Worm (Caenorhabditis elegans): ENCODE results near the gene mel-32.

The mel-32 gene

DNA sequence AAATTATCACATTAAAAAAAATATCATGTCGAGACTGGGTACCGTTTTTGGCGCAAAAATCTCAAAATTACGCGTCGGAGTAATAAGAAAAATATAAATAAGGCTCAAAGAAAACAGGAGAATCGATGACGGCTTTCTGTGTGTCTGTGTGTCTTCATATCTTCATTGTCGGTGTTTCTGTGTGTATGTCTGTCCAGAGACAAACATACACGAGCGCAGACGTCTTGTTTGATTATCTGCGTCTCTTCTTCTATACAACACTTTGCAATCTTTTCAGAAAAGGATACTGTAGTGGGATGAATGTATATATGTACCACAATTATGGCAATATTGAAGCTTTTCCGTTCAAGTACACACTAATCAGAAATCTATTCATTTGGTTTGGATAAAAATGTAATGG is 1.5 kb upstream of the mel-32 start, which contains the start of gene C05D11.13 (continued):
- no peak for TF ChIP-seq ceh-90 (tag; optimal IDR thresholded peaks at IDR 0.05)
- TF ChIP-seq alr-1 (tag; optimal IDR thresholded peaks at IDR 0.05; ENCODE audit: borderline replicate concordance), result no peak
- TF ChIP-seq nhr-237 (tag; optimal IDR thresholded peaks at IDR 0.05), result no peak
- no peak for TF ChIP-seq aha-1 (tag; optimal IDR thresholded peaks at IDR 0.05)
- TF ChIP-seq zip-4 (GFP tag; optimal IDR thresholded peaks at IDR 0.05), result no peak
- no peak for TF ChIP-seq unc-86 (tag; optimal IDR thresholded peaks at IDR 0.05)
- no peak for TF ChIP-seq unc-98 (GFP tag; IDR thresholded peaks at IDR 0.05)
- no peak for TF ChIP-seq grh-1 (GFP tag; IDR thresholded peaks at IDR 0.05)
- no peak for TF ChIP-seq ceh-8 (GFP tag; optimal IDR thresholded peaks at IDR 0.05)
- TF ChIP-seq ama-1 (optimal IDR thresholded peaks at IDR 0.05), result peak; percentile 65
- TF ChIP-seq nhr-71 (tag; optimal IDR thresholded peaks at IDR 0.05), result peak; percentile 50
- TF ChIP-seq tlp-1 (tag; optimal IDR thresholded peaks at IDR 0.05), result no peak
- no peak for TF ChIP-seq mef-2 (tag; optimal IDR thresholded peaks at IDR 0.05)
- no peak for TF ChIP-seq mab-9 (GFP tag; IDR thresholded peaks at IDR 0.05)
- no peak for TF ChIP-seq pqm-1 (tag; optimal IDR thresholded peaks at IDR 0.05)
- no peak for TF ChIP-seq fos-1 (tag; optimal IDR thresholded peaks at IDR 0.05)
- TF ChIP-seq lin-35 (GFP tag; optimal IDR thresholded peaks at IDR 0.05), result peak; percentile 24 to 54
- TF ChIP-seq ztf-4 (tag; optimal IDR thresholded peaks at IDR 0.05), result no peak
- peak; percentile 26 for TF ChIP-seq rnt-1 (tag; optimal IDR thresholded peaks at IDR 0.05)
- no peak for TF ChIP-seq egl-27 (tag; optimal IDR thresholded peaks at IDR 0.05)
- TF ChIP-seq lin-15B (tag; optimal IDR thresholded peaks at IDR 0.05), result no peak
- TF ChIP-seq hlh-17 (GFP tag; optimal IDR thresholded peaks at IDR 0.05; ENCODE audit: borderline replicate concordance), result no peak
- TF ChIP-seq fkh-4 (tag; optimal IDR thresholded peaks at IDR 0.05; ENCODE audit: borderline replicate concordance), result no peak
- no peak for TF ChIP-seq ceh-88 (GFP tag; IDR thresholded peaks at IDR 0.05)
- peak in 1 of 6 experiments; percentile 16 for TF ChIP-seq elt-3 (tag; optimal IDR thresholded peaks at IDR 0.05)
- TF ChIP-seq lsy-2 (tag; optimal IDR thresholded peaks at IDR 0.05), result peak; percentile 49 to 87
- TF ChIP-seq tbx-2 (tag; optimal IDR thresholded peaks at IDR 0.05), result no peak
- TF ChIP-seq snpc-4 (tag; optimal IDR thresholded peaks at IDR 0.05), result no peak
- TF ChIP-seq irx-1 (tag; optimal IDR thresholded peaks at IDR 0.05), result peak; percentile 17
- TF ChIP-seq mdl-1 (tag; optimal IDR thresholded peaks at IDR 0.05), result peak in 1 of 2 experiments; percentile 23
- no peak for TF ChIP-seq swsn-7 (tag; optimal IDR thresholded peaks at IDR 0.05)
- TF ChIP-seq nhr-84 (tag; optimal IDR thresholded peaks at IDR 0.05), result no peak
- no peak for TF ChIP-seq ztf-11 (tag; optimal IDR thresholded peaks at IDR 0.05)
- TF ChIP-seq lin-39 (tag; optimal IDR thresholded peaks at IDR 0.05), result no peak
- no peak for TF ChIP-seq efl-3 (GFP tag; optimal IDR thresholded peaks at IDR 0.05)
- no peak for TF ChIP-seq nhr-77 (tag; optimal IDR thresholded peaks at IDR 0.05)
- TF ChIP-seq lin-14 (GFP tag; optimal IDR thresholded peaks at IDR 0.05), result peak; percentile 62
- TF ChIP-seq nhr-20 (tag; optimal IDR thresholded peaks at IDR 0.05), result peak; percentile 34
- no peak for TF ChIP-seq C04F5.9 (tag; optimal IDR thresholded peaks at IDR 0.05)
- TF ChIP-seq hpl-2 (GFP tag; optimal IDR thresholded peaks at IDR 0.05), result no peak
- TF ChIP-seq ets-5 (GFP tag; IDR thresholded peaks at IDR 0.05), result no peak
- TF ChIP-seq sup-37 (GFP tag; optimal IDR thresholded peaks at IDR 0.05), result no peak
- TF ChIP-seq efl-1 (optimal IDR thresholded peaks at IDR 0.05), result peak; percentile 25 to 52
- TF ChIP-seq efl-1 (GFP tag; optimal IDR thresholded peaks at IDR 0.05 in 1 of 2), result peak; percentile 11 to 13
- TF ChIP-seq pax-3 (tag; optimal IDR thresholded peaks at IDR 0.05), result no peak
- TF ChIP-seq nhr-12 (tag; optimal IDR thresholded peaks at IDR 0.05), result no peak
- TF ChIP-seq sox-4 (tag; optimal IDR thresholded peaks at IDR 0.05), result no peak
- no peak for TF ChIP-seq vab-15 (tag; optimal IDR thresholded peaks at IDR 0.05)
- 0 out of 2 replicates have a peak, but pooled peaks have one; percentile 3 for TF ChIP-seq nhr-19 (GFP tag; conservative IDR thresholded peaks at IDR 0.05)
- peak; percentile 53 for TF ChIP-seq blmp-1 (tag; optimal IDR thresholded peaks at IDR 0.05)
- no peak for TF ChIP-seq dsc-1 (tag; optimal IDR thresholded peaks at IDR 0.05)
- no peak for TF ChIP-seq Y116A8C.19 (tag; optimal IDR thresholded peaks at IDR 0.05; ENCODE audit: borderline replicate concordance)
- no peak for TF ChIP-seq fkh-8 (tag; optimal IDR thresholded peaks at IDR 0.05)
- no peak for TF ChIP-seq nhr-90 (tag; optimal IDR thresholded peaks at IDR 0.05; ENCODE audit: poor library complexity)

All from whole organism, L1 larva.